Worm (Caenorhabditis elegans) whole organism, L4 larva: Measurements from ENCODE around the gene elp-1.

ENCODE experiments used
- D1046.2 ChIP-seq: fragments of 200-800 bp; sonication (Bioruptor generic); IDR thresholded peaks from 2 replicates; pipeline ENCODE4 v1.3.6; 2022; ENCODE audit warnings: missing genetic modification characterization, missing compliant biosample characterization
- F44E2.7 ChIP-seq: fragments of 200-800 bp; sonication (Bioruptor generic); IDR thresholded peaks from 2 replicates; pipeline ENCODE4 v2.1.2; 2022; ENCODE audit warnings: missing genetic modification characterization, missing compliant biosample characterization
- Y48G9A.11 ChIP-seq: fragments of 200-800 bp; sonication (Bioruptor generic); IDR thresholded peaks from 2 replicates; pipeline ENCODE4 v1.3.6; 2022; ENCODE audit warnings: missing genetic modification reagents, missing genetic modification characterization, missing compliant biosample characterization
- ZK337.2 ChIP-seq: fragments of 200-800 bp; sonication (Bioruptor generic); IDR thresholded peaks from 2 replicates; pipeline ENCODE4 v1.3.6; 2022; ENCODE audit warnings: missing genetic modification reagents, missing genetic modification characterization, missing compliant biosample characterization
- ZK546.5 ChIP-seq, 2 experiments: sonication (generic microtip); optimal IDR thresholded peaks; 2 replicates each; lab custom pipeline; 2017; ENCODE audit warnings: missing biosample characterization in 2 of 2, missing genetic modification characterization in 2 of 2
- aha-1 ChIP-seq: fragments of 150-350 bp; peaks from one replicate; lab custom pipeline; 2014; ENCODE audit warnings: missing biosample characterization, missing genetic modification characterization
- ama-1 ChIP-seq: fragments of 150-350 bp; optimal IDR thresholded peaks from 2 replicates; lab custom pipeline; 2014; ENCODE audit warnings: inconsistent platforms, mixed read lengths
- arid-1 ChIP-seq: fragments of 200-800 bp; sonication (Bioruptor generic); conservative IDR thresholded peaks from 2 replicates; pipeline ENCODE4 v1.3.6; 2022; ENCODE audit warnings: missing genetic modification reagents, missing genetic modification characterization, missing compliant biosample characterization
- attf-4 ChIP-seq: sonication (generic microtip); optimal IDR thresholded peaks from 3 replicates; lab custom pipeline; 2017; ENCODE audit warnings: missing biosample characterization, missing genetic modification characterization
- ceh-28 ChIP-seq: fragments of 150-350 bp; optimal IDR thresholded peaks from 2 replicates; lab custom pipeline; 2014; ENCODE audit warnings: missing biosample characterization, missing genetic modification reagents, missing genetic modification characterization
- ceh-62 ChIP-seq: sonication (generic microtip); optimal IDR thresholded peaks from 2 replicates; lab custom pipeline; 2017; ENCODE audit warnings: missing biosample characterization, missing genetic modification characterization
- daf-12 ChIP-seq: fragments of 150-350 bp; optimal IDR thresholded peaks from 2 replicates; lab custom pipeline; 2014; ENCODE audit warnings: missing biosample characterization, missing genetic modification reagents, missing genetic modification characterization
- daf-16 ChIP-seq, 3 experiments: sonication (generic microtip); optimal IDR thresholded peaks; 2 replicates each; lab custom pipeline; 2016 to 2017; ENCODE audit warnings: missing genetic modification characterization in 3 of 3, missing genetic modification reagents in 3 of 3, mild to moderate bottlenecking in 2 of 3, missing compliant biosample characterization in 2 of 3, missing biosample characterization in 1 of 3, moderate library complexity in 1 of 3
- daf-19 ChIP-seq: fragments of 200-800 bp; sonication (Bioruptor generic); conservative IDR thresholded peaks from 2 replicates; pipeline ENCODE4 v1.3.6; 2022; ENCODE audit warnings: missing genetic modification characterization, missing compliant biosample characterization
- daf-8 ChIP-seq: fragments of 200-800 bp; sonication (Bioruptor generic); IDR thresholded peaks from 2 replicates; pipeline ENCODE4 v1.3.6; 2022; ENCODE audit warnings: missing genetic modification characterization, missing compliant biosample characterization
- dve-1 ChIP-seq: sonication (generic microtip); optimal IDR thresholded peaks from 2 replicates; lab custom pipeline; 2017; ENCODE audit warnings: antibody characterized with exemption, mild to moderate bottlenecking, missing genetic modification characterization, missing compliant biosample characterization; ENCODE audit not compliant: insufficient read depth
- egl-27 ChIP-seq: sonication (generic microtip); optimal IDR thresholded peaks from 3 replicates; lab custom pipeline; 2017; ENCODE audit warnings: missing biosample characterization, missing genetic modification reagents, missing genetic modification characterization
- egl-43 ChIP-seq: fragments of 200-800 bp; sonication (Bioruptor generic); IDR thresholded peaks from 2 replicates; pipeline ENCODE4 v1.3.6; 2022; ENCODE audit warnings: missing genetic modification reagents, missing genetic modification characterization, missing compliant biosample characterization
- hif-1 ChIP-seq, 2 experiments: sonication (generic microtip); optimal IDR thresholded peaks; 2 replicates each; lab custom pipeline; 2016 to 2017; ENCODE audit warnings: missing compliant biosample characterization in 2 of 2, missing genetic modification characterization in 2 of 2, missing genetic modification reagents in 2 of 2, missing genotype in 2 of 2, mild to moderate bottlenecking in 1 of 2
- hlh-11 ChIP-seq: fragments of 200-800 bp; sonication (Bioruptor generic); optimal IDR thresholded peaks from 2 replicates; lab custom pipeline; 2018; ENCODE audit warnings: mild to moderate bottlenecking, missing genetic modification characterization, missing compliant biosample characterization
- lin-13 ChIP-seq: fragments of 150-350 bp; optimal IDR thresholded peaks from 2 replicates; lab custom pipeline; 2014; ENCODE audit warnings: missing biosample characterization, missing genetic modification reagents, missing genetic modification characterization
- lin-29 ChIP-seq: fragments of 200-800 bp; sonication (Bioruptor generic); IDR thresholded peaks from 2 replicates; pipeline ENCODE4 v1.3.6; 2022; ENCODE audit warnings: missing genetic modification reagents, missing genetic modification characterization, missing compliant biosample characterization
- nhr-11 ChIP-seq: fragments of 150-350 bp; optimal IDR thresholded peaks from 2 replicates; lab custom pipeline; 2014; ENCODE audit warnings: missing biosample characterization, missing genetic modification characterization
- pha-4 ChIP-seq, 2 experiments: fragments of 150-350 bp in 1 of 2; fragments of 200-800 bp in 1 of 2; sonication (Bioruptor generic) in 1 of 2; IDR thresholded peaks in 1 of 2; optimal IDR thresholded peaks in 1 of 2; 2 replicates each; pipeline versions ENCODE4 v1.3.6 to Lab custom; 2014 to 2022; ENCODE audit warnings: missing genetic modification characterization in 2 of 2, missing genetic modification reagents in 2 of 2, missing biosample characterization in 1 of 2, missing compliant biosample characterization in 1 of 2
- php-3 ChIP-seq: fragments of 200-800 bp; sonication (Bioruptor generic); IDR thresholded peaks from 2 replicates; pipeline ENCODE4 v1.3.6; 2022; ENCODE audit warnings: missing genetic modification reagents, missing genetic modification characterization, missing compliant biosample characterization
- pqm-1 ChIP-seq: sonication (generic microtip); optimal IDR thresholded peaks from 2 replicates; lab custom pipeline; 2017; ENCODE audit warnings: missing biosample characterization, missing genetic modification characterization
- set-16 ChIP-seq: fragments of 200-800 bp; sonication (Bioruptor generic); IDR thresholded peaks from 2 replicates; pipeline ENCODE4 v1.3.6; 2022; ENCODE audit warnings: missing genetic modification reagents, missing genetic modification characterization, missing compliant biosample characterization
- snpc-4 ChIP-seq: fragments of 150-350 bp; optimal IDR thresholded peaks from 2 replicates; lab custom pipeline; 2014; ENCODE audit warnings: missing biosample characterization, missing genetic modification characterization
- zfp-2 ChIP-seq: sonication (generic microtip); optimal IDR thresholded peaks from 2 replicates; lab custom pipeline; 2016; ENCODE audit warnings: mild to moderate bottlenecking, missing genetic modification characterization, missing compliant biosample characterization
- zip-11 ChIP-seq: fragments of 200-800 bp; sonication (Bioruptor generic); IDR thresholded peaks from 2 replicates; pipeline ENCODE4 v1.3.6; 2022; ENCODE audit warnings: missing genetic modification characterization, missing compliant biosample characterization
- ztf-11 ChIP-seq: fragments of 150-350 bp; optimal IDR thresholded peaks from 2 replicates; lab custom pipeline; 2014; ENCODE audit warnings: missing biosample characterization, missing genetic modification characterization

Gene elp-1

DNA sequence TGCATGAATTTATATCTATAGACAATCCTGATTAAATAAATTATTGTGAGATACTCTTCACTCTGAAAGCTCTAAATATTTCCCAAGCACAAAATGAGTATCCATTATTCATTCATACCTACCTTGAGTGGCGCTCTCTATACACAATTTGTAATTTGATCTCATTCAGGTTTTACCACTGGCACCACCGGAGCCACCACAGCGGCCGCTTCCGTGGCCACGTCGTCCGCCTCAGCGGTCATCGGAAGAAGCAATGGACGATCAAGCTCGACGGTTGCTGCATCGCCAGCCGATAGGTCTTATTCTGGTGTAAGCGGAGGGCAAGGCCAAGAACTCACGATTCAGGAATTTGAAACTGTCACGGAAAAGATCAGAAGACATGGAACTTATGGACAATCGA lies 12.7 kb downstream of the elp-1 start:
- TF ChIP-seq set-16 (GFP tag; lab: Robert Waterston, UW) (peak; percentile 62; the same call in 1 of the 2 replicates), ZK546.5 (tag; optimal IDR thresholded peaks at IDR 0.05; lab: Kevin White, UChicago) (no peak), daf-8 (GFP tag; lab: Robert Waterston, UW) (no peak), arid-1 (no peak), lin-29 (GFP tag; lab: Robert Waterston, UW) (no peak), ceh-62 (tag; lab: Kevin White, UChicago) (no peak), php-3 (0 out of 2 replicates have a peak, but pooled peaks have one; percentile 21), D1046.2 (GFP tag; lab: Robert Waterston, UW) (no peak), egl-43 (GFP tag; lab: Robert Waterston, UW) (0 out of 2 replicates have a peak, but pooled peaks have one; percentile 36), egl-27 (tag; lab: Kevin White, UChicago) (no peak)

DNA sequence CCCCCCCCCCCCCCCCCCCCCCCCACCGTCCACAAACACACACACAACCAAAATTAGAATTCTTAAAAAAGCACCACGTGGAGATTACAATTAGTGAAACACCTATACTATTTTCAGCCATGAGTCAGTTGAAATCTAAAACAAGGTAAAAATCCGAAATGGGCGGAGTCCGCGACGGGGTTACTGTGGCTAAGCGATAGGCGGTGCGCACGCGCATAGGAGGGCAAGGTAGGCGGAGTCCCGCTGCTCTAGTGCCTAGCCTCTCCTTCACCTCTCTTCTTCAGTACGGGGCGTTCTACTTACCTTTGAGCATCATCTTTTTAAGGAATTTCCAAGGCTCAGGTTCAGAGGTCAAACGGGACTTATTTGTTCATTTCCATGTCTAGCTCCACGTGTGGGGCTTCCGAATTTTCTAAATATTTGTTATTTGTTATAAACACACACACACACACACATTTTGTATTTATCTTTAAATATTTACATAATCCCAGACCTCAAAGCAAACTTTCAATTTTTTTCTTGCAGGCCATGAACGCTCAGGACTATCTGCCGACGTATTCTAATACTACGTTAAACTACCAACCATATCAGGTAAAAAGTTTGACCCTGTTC lies 13.5 kb downstream of the elp-1 start:
- TF ChIP-seq F44E2.7 (GFP tag; lab: Robert Waterston, UW) (0 out of 2 replicates have a peak, but pooled peaks have one; percentile 43), ama-1 (lab: Kevin White, UChicago) (no peak), set-16 (GFP tag; lab: Robert Waterston, UW) (peak; percentile 38; the same call in 1 of the 2 replicates), pha-4 (GFP tag; IDR thresholded peaks at IDR 0.05; lab: Robert Waterston, UW) (no peak), pha-4 (tag; optimal IDR thresholded peaks at IDR 0.05; lab: Kevin White, UChicago) (peak; percentile 89)

DNA sequence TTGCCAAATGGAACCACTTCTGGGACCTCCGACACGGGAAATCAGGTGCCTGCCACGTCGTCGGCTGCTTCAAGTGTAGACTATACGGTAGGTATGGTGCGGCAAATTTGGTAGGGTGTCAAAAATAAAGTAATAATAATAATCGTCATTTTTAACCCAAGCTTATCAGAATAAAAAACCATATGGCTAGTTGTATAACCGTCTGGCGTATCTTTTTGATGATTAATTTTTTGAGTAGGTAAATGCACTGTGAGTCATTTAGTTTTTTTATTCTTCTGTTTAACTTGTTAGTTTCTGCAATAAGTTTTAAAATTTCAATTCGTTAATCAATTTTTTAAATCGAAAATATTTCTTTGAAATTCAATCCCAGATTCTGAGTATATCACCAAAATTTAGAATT lies 14.5 kb downstream of the elp-1 start:
- peak; percentile 21 for TF ChIP-seq dve-1
- TF ChIP-seq ztf-11 (tag; lab: Kevin White, UChicago) = no peak
- TF ChIP-seq daf-16 (GFP tag; optimal IDR thresholded peaks at IDR 0.05; lab: Kevin White, UChicago) = no peak
- peak; percentile 6 for TF ChIP-seq daf-16 (tag; optimal IDR thresholded peaks at IDR 0.05; lab: Kevin White, UChicago)
- peak; percentile 69 for TF ChIP-seq aha-1
- peak; percentile 6; the same call in 1 of the 2 replicates for TF ChIP-seq pha-4 (GFP tag; IDR thresholded peaks at IDR 0.05; lab: Robert Waterston, UW)
- TF ChIP-seq pha-4 (tag; optimal IDR thresholded peaks at IDR 0.05; lab: Kevin White, UChicago) = peak; percentile 81
- no peak for TF ChIP-seq daf-19 (GFP tag; lab: Robert Waterston, UW)

DNA sequence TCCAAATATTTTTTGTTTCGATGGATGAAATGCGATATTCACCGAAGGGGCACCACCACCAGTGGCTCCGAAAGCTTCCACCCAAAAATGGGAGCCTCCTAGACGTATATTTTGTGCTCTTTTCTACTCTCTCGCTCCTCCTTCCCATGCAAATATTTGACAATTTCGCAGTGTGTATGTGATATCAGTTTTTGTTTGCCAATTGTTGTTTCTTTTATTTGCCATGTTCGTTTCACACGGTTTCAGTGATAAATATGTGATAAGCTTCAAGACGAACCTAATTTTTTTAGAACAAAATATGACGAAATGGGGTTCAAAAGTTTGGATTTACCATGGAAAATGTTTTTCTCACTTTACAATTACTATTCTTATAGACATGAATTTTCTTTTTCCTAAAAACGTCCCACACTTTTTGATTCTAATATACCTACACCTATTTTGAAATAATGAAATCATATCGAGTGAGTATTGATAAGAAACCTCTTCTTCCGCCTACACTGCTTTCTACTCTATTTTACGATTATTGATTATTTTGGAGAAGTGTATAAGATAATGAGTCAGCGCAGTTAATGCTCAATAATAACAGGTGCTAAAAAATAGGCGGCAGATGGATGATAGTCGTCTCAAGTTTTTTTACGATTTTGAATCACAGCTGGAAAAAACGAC lies 16.0 kb downstream of the elp-1 start:
- TF ChIP-seq zfp-2 = no peak
- TF ChIP-seq snpc-4 (tag; lab: Kevin White, UChicago) = no peak
- TF ChIP-seq ceh-28 (tag; lab: Kevin White, UChicago) = peak; percentile 9
- peak; percentile 15 for TF ChIP-seq hlh-11 (tag; lab: Kevin White, UChicago)
- no peak for TF ChIP-seq pha-4 (GFP tag; IDR thresholded peaks at IDR 0.05; lab: Robert Waterston, UW)
- peak; percentile 72 for TF ChIP-seq pha-4 (tag; optimal IDR thresholded peaks at IDR 0.05; lab: Kevin White, UChicago)
- TF ChIP-seq ZK337.2 (GFP tag; lab: Robert Waterston, UW) = no peak
- TF ChIP-seq daf-12 (tag; lab: Kevin White, UChicago) = no peak
- TF ChIP-seq daf-19 (GFP tag; lab: Robert Waterston, UW) = no peak
- TF ChIP-seq lin-13 (GFP tag; lab: Kevin White, UChicago) = no peak
- TF ChIP-seq pqm-1 (tag; lab: Kevin White, UChicago) = peak; percentile 67
- no peak for TF ChIP-seq aha-1
- no peak for TF ChIP-seq Y48G9A.11 (GFP tag; lab: Robert Waterston, UW)
- no peak for TF ChIP-seq daf-16 (GFP tag; optimal IDR thresholded peaks at IDR 0.05; lab: Kevin White, UChicago)
- peak; percentile 41 for TF ChIP-seq daf-16 (tag; optimal IDR thresholded peaks at IDR 0.05; lab: Kevin White, UChicago)
- no peak for TF ChIP-seq hif-1 (tag; optimal IDR thresholded peaks at IDR 0.05; lab: Kevin White, UChicago)
- no peak for TF ChIP-seq attf-4
- no peak for TF ChIP-seq zip-11
- TF ChIP-seq php-3 = no peak
- TF ChIP-seq nhr-11 = no peak
